Worm (Caenorhabditis elegans) whole organism, L1 larva: ENCODE data around the gene K08D9.10.

Source experiments
- C04F5.9 ChIP-seq: sonication (generic microtip); optimal IDR thresholded peaks from 2 replicates; lab custom pipeline; 2016; ENCODE audit warnings: missing genetic modification characterization, missing compliant biosample characterization
- C16A3.4 ChIP-seq: fragments of 150-350 bp; optimal IDR thresholded peaks from 2 replicates; lab custom pipeline; 2014; ENCODE audit warnings: missing biosample characterization, missing genetic modification characterization
- Y116A8C.19 ChIP-seq: sonication (generic microtip); optimal IDR thresholded peaks from 2 replicates; lab custom pipeline; 2016; ENCODE audit warnings: missing compliant biosample characterization, missing genetic modification characterization, borderline replicate concordance
- aly-2 ChIP-seq: fragments of 150-350 bp; optimal IDR thresholded peaks from 2 replicates; lab custom pipeline; 2014; ENCODE audit warnings: missing biosample characterization, missing genetic modification characterization
- ama-1 ChIP-seq: fragments of 150-350 bp; optimal IDR thresholded peaks from 2 replicates; lab custom pipeline; 2014
- ceh-63 ChIP-seq: fragments of 200-800 bp; sonication (Bioruptor generic); optimal IDR thresholded peaks from 2 replicates; lab custom pipeline; 2018; ENCODE audit warnings: mild to moderate bottlenecking, missing genetic modification characterization, missing compliant biosample characterization
- dsc-1 ChIP-seq: sonication (generic microtip); optimal IDR thresholded peaks from 2 replicates; lab custom pipeline; 2016; ENCODE audit warnings: mild to moderate bottlenecking, missing genetic modification characterization, missing compliant biosample characterization
- efl-1 ChIP-seq, 4 experiments: fragments of 150-350 bp; optimal IDR thresholded peaks in 3 of 4; peaks in 1 of 4; 1 replicate in 1 of 4; 2 replicates in 3 of 4; lab custom pipeline; 2014; ENCODE audit warnings: missing biosample characterization in 2 of 4, missing genetic modification characterization in 2 of 4, missing genetic modification reagents in 2 of 4
- efl-3 ChIP-seq: fragments of 200-800 bp; sonication (Bioruptor generic); optimal IDR thresholded peaks from 2 replicates; lab custom pipeline; 2018; ENCODE audit warnings: mild to moderate bottlenecking, missing genetic modification characterization, missing compliant biosample characterization
- egl-13 ChIP-seq: sonication (generic microtip); optimal IDR thresholded peaks from 2 replicates; lab custom pipeline; 2016; ENCODE audit warnings: missing genotype, missing genetic modification reagents, missing genetic modification characterization, missing compliant biosample characterization
- elt-2 ChIP-seq: sonication (generic microtip); optimal IDR thresholded peaks from 2 replicates; lab custom pipeline; 2016; ENCODE audit warnings: missing genetic modification characterization, mild to moderate bottlenecking, inconsistent platforms, missing compliant biosample characterization, missing genetic modification reagents
- elt-3 ChIP-seq, 6 experiments: fragments of 150-350 bp in 1 of 6; sonication (generic microtip); optimal IDR thresholded peaks; 2 replicates each; lab custom pipeline; 2017 to 2018; ENCODE audit warnings: missing biosample characterization in 6 of 6, missing genetic modification characterization in 6 of 6, inconsistent platforms in 1 of 6
- fkh-10 ChIP-seq: sonication (generic microtip); optimal IDR thresholded peaks from 2 replicates; lab custom pipeline; 2017; ENCODE audit warnings: missing biosample characterization, missing genetic modification reagents, missing genetic modification characterization
- fkh-4 ChIP-seq: sonication (generic microtip); optimal IDR thresholded peaks from 2 replicates; lab custom pipeline; 2016; ENCODE audit warnings: missing compliant biosample characterization, missing genetic modification characterization, borderline replicate concordance
- fos-1 ChIP-seq: fragments of 150-350 bp; optimal IDR thresholded peaks from 2 replicates; lab custom pipeline; 2014; ENCODE audit warnings: missing biosample characterization, missing genetic modification characterization
- grh-1 ChIP-seq: fragments of 200-800 bp; sonication (Bioruptor generic); IDR thresholded peaks from 2 replicates; pipeline ENCODE4 v1.3.6; 2022; ENCODE audit warnings: missing genetic modification reagents, missing genetic modification characterization, missing compliant biosample characterization
- hlh-17 ChIP-seq: fragments of 200-800 bp; sonication (Bioruptor generic); optimal IDR thresholded peaks from 2 replicates; lab custom pipeline; 2018; ENCODE audit warnings: missing genetic modification characterization, mild to moderate bottlenecking, missing compliant biosample characterization, moderate library complexity, borderline replicate concordance
- irx-1 ChIP-seq: sonication (generic microtip); optimal IDR thresholded peaks from 2 replicates; lab custom pipeline; 2016; ENCODE audit warnings: missing genetic modification characterization, missing compliant biosample characterization
- jun-1 ChIP-seq: fragments of 150-350 bp; optimal IDR thresholded peaks from 2 replicates; lab custom pipeline; 2014; ENCODE audit warnings: missing biosample characterization, missing genetic modification reagents, missing genetic modification characterization
- lin-13 ChIP-seq: fragments of 150-350 bp; optimal IDR thresholded peaks from 2 replicates; lab custom pipeline; 2014; ENCODE audit warnings: missing biosample characterization, missing genetic modification reagents, missing genetic modification characterization
- mef-2 ChIP-seq: fragments of 150-350 bp; optimal IDR thresholded peaks from 2 replicates; lab custom pipeline; 2014; ENCODE audit warnings: missing biosample characterization, missing genetic modification characterization
- nhr-11 ChIP-seq: fragments of 150-350 bp; optimal IDR thresholded peaks from 2 replicates; lab custom pipeline; 2014; ENCODE audit warnings: missing biosample characterization, missing genetic modification characterization
- nhr-12 ChIP-seq: sonication (generic microtip); optimal IDR thresholded peaks from 2 replicates; lab custom pipeline; 2017; ENCODE audit warnings: missing biosample characterization, missing genetic modification characterization
- nhr-20 ChIP-seq: sonication (generic microtip); optimal IDR thresholded peaks from 2 replicates; lab custom pipeline; 2016; ENCODE audit warnings: mild to moderate bottlenecking, missing genetic modification characterization, missing compliant biosample characterization
- nhr-71 ChIP-seq: sonication (generic microtip); optimal IDR thresholded peaks from 2 replicates; lab custom pipeline; 2016; ENCODE audit warnings: mild to moderate bottlenecking, missing genetic modification characterization, moderate library complexity, missing compliant biosample characterization
- nhr-76 ChIP-seq: sonication (generic microtip); optimal IDR thresholded peaks from 2 replicates; lab custom pipeline; 2017; ENCODE audit warnings: missing biosample characterization, missing genetic modification characterization
- pax-3 ChIP-seq: fragments of 200-800 bp; sonication (Bioruptor generic); optimal IDR thresholded peaks from 2 replicates; lab custom pipeline; 2018; ENCODE audit warnings: mild to moderate bottlenecking, missing genetic modification characterization, moderate library complexity, missing compliant biosample characterization
- pqm-1 ChIP-seq: sonication (generic microtip); optimal IDR thresholded peaks from 3 replicates; lab custom pipeline; 2017; ENCODE audit warnings: missing biosample characterization, missing genetic modification characterization
- rnt-1 ChIP-seq: sonication (generic microtip); optimal IDR thresholded peaks from 2 replicates; lab custom pipeline; 2016; ENCODE audit warnings: mild to moderate bottlenecking, missing genetic modification characterization, moderate library complexity, missing compliant biosample characterization
- skn-1 ChIP-seq: fragments of 150-350 bp; optimal IDR thresholded peaks from 2 replicates; lab custom pipeline; 2014; ENCODE audit warnings: missing biosample characterization, missing genetic modification characterization
- snu-23 ChIP-seq: sonication (generic microtip); optimal IDR thresholded peaks from 2 replicates; lab custom pipeline; 2016; ENCODE audit warnings: missing genetic modification characterization, missing compliant biosample characterization
- sptf-1 ChIP-seq: fragments of 150-350 bp; optimal IDR thresholded peaks from 2 replicates; lab custom pipeline; 2014; ENCODE audit warnings: missing biosample characterization, missing genetic modification characterization
- sup-37 ChIP-seq: fragments of 200-800 bp; sonication (Bioruptor generic); optimal IDR thresholded peaks from 2 replicates; lab custom pipeline; 2018; ENCODE audit warnings: mild to moderate bottlenecking, missing genetic modification characterization, missing compliant biosample characterization
- tbx-2 ChIP-seq: sonication (generic microtip); optimal IDR thresholded peaks from 2 replicates; lab custom pipeline; 2016; ENCODE audit warnings: missing genetic modification characterization, missing compliant biosample characterization
- tlp-1 ChIP-seq: fragments of 150-350 bp; optimal IDR thresholded peaks from 2 replicates; lab custom pipeline; 2014; ENCODE audit warnings: missing biosample characterization, missing genetic modification characterization
- unc-130 ChIP-seq: fragments of 150-350 bp; optimal IDR thresholded peaks from 2 replicates; lab custom pipeline; 2017; ENCODE audit warnings: missing biosample characterization, missing genetic modification characterization, inconsistent platforms
- unc-98 ChIP-seq: fragments of 200-800 bp; sonication (Bioruptor generic); IDR thresholded peaks from 2 replicates; pipeline ENCODE4 v1.3.6; 2022; ENCODE audit warnings: missing genetic modification characterization, missing compliant biosample characterization
- vab-15 ChIP-seq: sonication (generic microtip); optimal IDR thresholded peaks from 2 replicates; lab custom pipeline; 2017; ENCODE audit warnings: missing genotype, mild to moderate bottlenecking, missing genetic modification characterization, missing compliant biosample characterization
- zag-1 ChIP-seq: fragments of 150-350 bp; optimal IDR thresholded peaks from 2 replicates; lab custom pipeline; 2014; ENCODE audit warnings: missing biosample characterization, missing genetic modification characterization
- ztf-11 ChIP-seq, 2 experiments: sonication (generic microtip); optimal IDR thresholded peaks; 2 replicates each; lab custom pipeline; 2016 to 2017; ENCODE audit warnings: missing genetic modification characterization in 2 of 2, missing biosample characterization in 1 of 2, missing compliant biosample characterization in 1 of 2
- ztf-4 ChIP-seq: fragments of 150-350 bp; optimal IDR thresholded peaks from 2 replicates; lab custom pipeline; 2014; ENCODE audit warnings: missing biosample characterization, missing genetic modification characterization

K08D9.10 gene

DNA sequence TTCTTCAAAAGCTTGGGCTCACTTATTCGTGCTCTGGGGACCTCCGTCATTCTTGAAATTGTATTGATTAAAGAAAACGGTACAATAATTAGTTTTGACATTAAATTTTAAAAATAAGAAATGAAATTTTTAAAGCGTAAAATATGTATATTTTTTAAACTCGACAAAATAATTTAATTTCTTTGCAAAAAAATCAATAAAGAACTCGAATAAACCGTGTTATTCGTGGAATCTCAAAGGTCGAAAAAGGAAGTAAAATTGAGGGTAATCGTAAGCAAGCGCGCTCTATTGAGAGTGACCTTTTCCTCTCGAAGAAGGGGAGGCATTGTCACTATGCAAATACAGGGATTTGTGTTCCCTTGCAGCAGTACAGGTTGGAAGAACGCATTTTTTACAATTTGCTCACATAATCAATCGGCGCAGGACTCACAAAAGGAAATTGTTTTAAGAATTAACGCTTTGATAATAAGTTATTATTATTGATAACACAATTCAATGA, 35.7 kb upstream of the K08D9.10 start, which contains the start of gene Y73C8B.2 (continued):
- TF ChIP-seq elt-2 (tag; lab: Kevin White, UChicago) (no peak), efl-3 (GFP tag; lab: Kevin White, UChicago) (no peak), mef-2 (tag; lab: Kevin White, UChicago) (no peak), zag-1 (no peak), ama-1 (lab: Kevin White, UChicago) (no peak), dsc-1 (tag; lab: Kevin White, UChicago) (no peak), elt-3 (tag; optimal IDR thresholded peaks at IDR 0.05; lab: Kevin White, UChicago) (no peak), fkh-10 (no peak), egl-13 (tag; lab: Kevin White, UChicago) (no peak), tlp-1 (tag; lab: Kevin White, UChicago) (no peak), Y116A8C.19 (tag; lab: Kevin White, UChicago) (no peak), pqm-1 (tag; lab: Kevin White, UChicago) (no peak), sptf-1 (tag; lab: Kevin White, UChicago) (no peak), nhr-20 (tag; lab: Kevin White, UChicago) (peak; percentile 31), tbx-2 (peak; percentile 28), ztf-4 (no peak), pax-3 (tag; lab: Kevin White, UChicago) (no peak), hlh-17 (no peak), rnt-1 (no peak), fos-1 (tag; lab: Kevin White, UChicago) (no peak), nhr-11 (tag; lab: Kevin White, UChicago) (no peak), sup-37 (no peak), lin-13 (GFP tag; lab: Kevin White, UChicago) (no peak), nhr-76 (tag; lab: Kevin White, UChicago) (no peak), nhr-12 (tag; lab: Kevin White, UChicago) (no peak), vab-15 (tag; lab: Kevin White, UChicago) (no peak), grh-1 (GFP tag; lab: Robert Waterston, UW) (no peak), snu-23 (GFP tag; lab: Kevin White, UChicago) (peak; percentile 28), ceh-63 (GFP tag; lab: Kevin White, UChicago) (no peak), fkh-4 (tag; lab: Kevin White, UChicago) (no peak), jun-1 (no peak)

DNA sequence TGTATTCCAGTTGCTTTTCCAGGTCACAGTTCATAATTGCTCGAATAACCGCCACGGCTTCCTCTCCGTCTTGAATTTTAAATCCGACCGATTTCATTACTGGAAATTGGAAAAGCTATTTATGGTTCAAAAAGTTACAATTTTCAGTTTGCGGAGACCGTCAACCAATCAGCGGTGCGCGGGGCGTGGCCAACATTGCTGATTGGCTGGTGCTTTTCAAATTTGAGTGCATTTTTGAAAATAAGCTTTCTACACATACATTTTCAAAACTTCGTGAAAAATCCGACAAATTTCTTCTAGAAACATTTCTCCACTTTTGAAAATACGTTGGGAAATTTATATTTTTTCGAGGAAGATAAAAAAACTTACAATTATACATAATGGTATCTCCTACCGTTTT, 34.9 kb upstream of the K08D9.10 start:
- TF ChIP-seq C16A3.4 (no peak), efl-1 (optimal IDR thresholded peaks at IDR 0.05; lab: Kevin White, UChicago) (no peak), efl-1 (GFP tag; optimal IDR thresholded peaks at IDR 0.05 in 1 of 2; lab: Kevin White, UChicago) (no peak), efl-3 (GFP tag; lab: Kevin White, UChicago) (no peak), egl-13 (tag; lab: Kevin White, UChicago) (no peak), lin-13 (GFP tag; lab: Kevin White, UChicago) (no peak), elt-3 (tag; optimal IDR thresholded peaks at IDR 0.05; lab: Kevin White, UChicago) (no peak), ztf-11 (tag; optimal IDR thresholded peaks at IDR 0.05; lab: Kevin White, UChicago) (no peak), rnt-1 (no peak), irx-1 (tag; lab: Kevin White, UChicago) (no peak), C04F5.9 (tag; lab: Kevin White, UChicago) (no peak), unc-130 (tag; lab: Kevin White, UChicago) (no peak), aly-2 (tag; lab: Kevin White, UChicago) (no peak), nhr-71 (tag; lab: Kevin White, UChicago) (no peak), sptf-1 (tag; lab: Kevin White, UChicago) (no peak), skn-1 (tag; lab: Kevin White, UChicago) (no peak), mef-2 (tag; lab: Kevin White, UChicago) (no peak), fos-1 (tag; lab: Kevin White, UChicago) (no peak), unc-98 (GFP tag; lab: Robert Waterston, UW) (no peak)
